Fruit fly (Drosophila melanogaster): ENCODE results near the gene Tmem43.

Tmem43 gene

DNA sequence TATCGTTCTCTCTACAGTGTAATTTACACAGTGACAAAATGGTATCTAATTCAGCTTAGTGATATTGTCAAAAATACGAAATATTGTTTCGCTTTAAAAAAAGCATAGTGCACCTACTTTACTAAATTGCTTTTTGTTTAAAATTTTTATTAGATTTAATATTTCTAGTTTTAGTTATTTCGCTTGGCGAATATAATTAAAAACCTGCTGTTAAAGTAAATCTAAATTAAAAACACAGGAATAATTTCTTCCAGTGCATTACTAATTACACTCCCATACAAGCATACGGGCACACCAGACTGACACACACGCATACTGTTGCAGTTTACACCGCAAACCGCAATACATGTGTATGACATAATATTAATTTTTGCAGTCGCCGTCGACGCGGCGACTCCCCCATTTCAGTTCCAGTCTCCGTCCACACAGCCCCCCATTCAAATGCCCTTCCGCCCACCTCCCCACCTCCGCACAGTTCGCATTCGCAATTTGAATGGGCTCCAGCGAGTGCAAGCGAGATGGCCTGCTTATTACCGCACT lies 51.1 kb downstream of the Tmem43 start (continued):
- TF ChIP-seq CG6175 (GFP tag; IDR thresholded peaks at IDR 0.05) (peak; percentile 57; the same call in 2 of the 3 replicates), CG30403 (GFP tag; optimal IDR thresholded peaks at IDR 0.05) (peak; percentile 69), phol (tag; optimal IDR thresholded peaks at IDR 0.05) (peak; percentile 41), CG12071 (GFP tag; optimal IDR thresholded peaks at IDR 0.05) (no peak), ems (GFP tag; optimal IDR thresholded peaks at IDR 0.05) (no peak), B-H1 (GFP tag; IDR thresholded peaks at IDR 0.05) (peak; percentile 26; the same call in 2 of the 3 replicates), Bgb (GFP tag; IDR thresholded peaks at IDR 0.05; ENCODE audit: partially characterized antibody) (no peak), CG4404 (GFP tag; IDR thresholded peaks at IDR 0.05) (peak; percentile 41), Ssrp (tag; optimal IDR thresholded peaks at IDR 0.05) (peak; percentile 33), CG6791 (GFP tag; IDR thresholded peaks at IDR 0.05; ENCODE audit: partially characterized antibody) (no peak), CG15011 (GFP tag; optimal IDR thresholded peaks at IDR 0.05) (peak; percentile 68), CG1647 (GFP tag; optimal IDR thresholded peaks at IDR 0.05) (no peak), CG10274 (GFP tag; optimal IDR thresholded peaks at IDR 0.05) (peak; percentile 29), H15 (GFP tag; IDR thresholded peaks at IDR 0.05) (0 out of 3 replicates have a peak, but pooled peaks have one; percentile 43), Fer3 (tag; optimal IDR thresholded peaks at IDR 0.05) (peak; percentile 79), pb (GFP tag; optimal IDR thresholded peaks at IDR 0.05) (no peak), slbo (GFP tag; IDR thresholded peaks at IDR 0.05) (peak; percentile 92), Jarid2 (GFP tag; optimal IDR thresholded peaks at IDR 0.05) (peak; percentile 41), CG32772 (GFP tag; IDR thresholded peaks at IDR 0.05) (peak; percentile 40; the same call in 1 of the 2 replicates), CG16779 (GFP tag; IDR thresholded peaks at IDR 0.05) (no peak), CG18476 (GFP tag; optimal IDR thresholded peaks at IDR 0.05) (no peak), mirr (GFP tag; optimal IDR thresholded peaks at IDR 0.05) (no peak), CG8388 (GFP tag; optimal IDR thresholded peaks at IDR 0.05) (no peak), fd64A (GFP tag; optimal IDR thresholded peaks at IDR 0.05) (no peak), CG11696 (GFP tag; IDR thresholded peaks at IDR 0.05) (no peak), kay (GFP tag; optimal IDR thresholded peaks at IDR 0.05) (no peak), CG4328 (GFP tag; optimal IDR thresholded peaks at IDR 0.05) (no peak), CG8944 (GFP tag; optimal IDR thresholded peaks at IDR 0.05) (no peak), ato (GFP tag; IDR thresholded peaks at IDR 0.05; ENCODE audit: partially characterized antibody) (no peak), Sry-β (GFP tag; optimal IDR thresholded peaks at IDR 0.05) (no peak), Oaz (GFP tag; IDR thresholded peaks at IDR 0.05) (0 out of 2 replicates have a peak, but pooled peaks have one; percentile 4), kah (GFP tag; optimal IDR thresholded peaks at IDR 0.05) (no peak), CG6813 (GFP tag; optimal IDR thresholded peaks at IDR 0.05) (peak; percentile 27), eve (GFP tag; optimal IDR thresholded peaks at IDR 0.05) (no peak), TFAM (GFP tag; optimal IDR thresholded peaks at IDR 0.05) (no peak), Usf (GFP tag; optimal IDR thresholded peaks at IDR 0.05) (peak; percentile 51), ATbp (GFP tag; optimal IDR thresholded peaks at IDR 0.05) (no peak), sc (optimal IDR thresholded peaks at IDR 0.05) (no peak), sc (GFP tag; optimal IDR thresholded peaks at IDR 0.05) (no peak), CG11504 (tag; optimal IDR thresholded peaks at IDR 0.05) (peak; percentile 77), CG3726 (GFP tag; IDR thresholded peaks at IDR 0.05) (no peak; the same call in 2 of the 3 replicates), fd3F (GFP tag; optimal IDR thresholded peaks at IDR 0.05) (peak; percentile 73), Sox100B (GFP tag; optimal IDR thresholded peaks at IDR 0.05) (peak; percentile 26), CG6854 (GFP tag; optimal IDR thresholded peaks at IDR 0.05) (peak; percentile 72), ap (GFP tag; IDR thresholded peaks at IDR 0.05) (0 out of 2 replicates have a peak, but pooled peaks have one; percentile 24), Atf3 (GFP tag; optimal IDR thresholded peaks at IDR 0.05) (no peak), CG10267 (tag; optimal IDR thresholded peaks at IDR 0.05) (peak; percentile 39), Lhr (GFP tag; optimal IDR thresholded peaks at IDR 0.05) (no peak), ci (GFP tag; IDR thresholded peaks at IDR 0.05) (no peak), CG10431 (GFP tag; optimal IDR thresholded peaks at IDR 0.05) (no peak)
